Comparison of ENCODE assay signal across 4 fruit fly cellular contexts in genomic region chr3L:16175628-16176263, dm6.
A peak's percentile ranks its signal among the peaks of the same experiment; 100 is the strongest.
TF ChIP-seq lines count a peak whose summit lies in the region.

No protein-coding gene starts in this region.

- TF ChIP-seq CTCF in whole organism, embryonic (GFP tag; optimal IDR thresholded peaks at IDR 0.05; lab: Kevin White, UChicago), result no peak

TF ChIP-seq in whole organism, embryonic, 481 proteins besides CTCF, POLR2A, EP300 and RAD21:
- TF ChIP-seq Fer3 (tag; optimal IDR thresholded peaks at IDR 0.05; lab: Kevin White, UChicago), result no peak
- peak; percentile 83 for TF ChIP-seq corto (GFP tag; optimal IDR thresholded peaks at IDR 0.05; lab: Kevin White, UChicago)
- TF ChIP-seq Six4 (GFP tag; optimal IDR thresholded peaks at IDR 0.05; lab: Kevin White, UChicago), result no peak
- TF ChIP-seq crol (GFP tag; IDR thresholded peaks at IDR 0.05; lab: Robert Waterston, UW), result peak; percentile 64
- TF ChIP-seq lbe (GFP tag; optimal IDR thresholded peaks at IDR 0.05; lab: Kevin White, UChicago), result peak; percentile 59
- peak; percentile 51 for TF ChIP-seq Drgx (GFP tag; IDR thresholded peaks at IDR 0.05; lab: Robert Waterston, UW)
- peak in 1 of 2 experiments; percentile 49 for TF ChIP-seq bsh (GFP tag; optimal IDR thresholded peaks at IDR 0.05; lab: Kevin White, UChicago)
- no peak for TF ChIP-seq CG5180 (GFP tag; optimal IDR thresholded peaks at IDR 0.05; lab: Kevin White, UChicago)
- no peak for TF ChIP-seq CG12299 (tag; optimal IDR thresholded peaks at IDR 0.05; lab: Kevin White, UChicago)
- TF ChIP-seq CG14667 (GFP tag; IDR thresholded peaks at IDR 0.05; lab: Robert Waterston, UW), result 0 out of 2 replicates have a peak, but pooled peaks have one; percentile 14
- peak; percentile 72 for TF ChIP-seq nom (GFP tag; optimal IDR thresholded peaks at IDR 0.05; lab: Kevin White, UChicago)
- TF ChIP-seq CG11456 (GFP tag; IDR thresholded peaks at IDR 0.05; lab: Robert Waterston, UW), result 0 out of 3 replicates have a peak, but pooled peaks have one; percentile 32
TF ChIP-seq in whole organism, embryonic: peak in this region for 8.

TF ChIP-seq in whole organism, prepupa, 60 proteins besides CTCF, POLR2A, EP300 and RAD21 (continues in another document):
- no peak for TF ChIP-seq fkh (GFP tag; optimal IDR thresholded peaks at IDR 0.05; lab: Kevin White, UChicago)
- no peak for TF ChIP-seq Eip93F (GFP tag; optimal IDR thresholded peaks at IDR 0.05; lab: Kevin White, UChicago)
- TF ChIP-seq spab (GFP tag; optimal IDR thresholded peaks at IDR 0.05; lab: Kevin White, UChicago), result peak; percentile 69
- no peak for TF ChIP-seq dac (GFP tag; optimal IDR thresholded peaks at IDR 0.05; lab: Kevin White, UChicago)
- TF ChIP-seq CG11902 (GFP tag; optimal IDR thresholded peaks at IDR 0.05; lab: Kevin White, UChicago), result peak; percentile 75
- peak; percentile 74 for TF ChIP-seq CG7368 (GFP tag; optimal IDR thresholded peaks at IDR 0.05; lab: Kevin White, UChicago)
- TF ChIP-seq lz (GFP tag; optimal IDR thresholded peaks at IDR 0.05; lab: Kevin White, UChicago), result peak; percentile 76
- peak; percentile 99 for TF ChIP-seq svp (GFP tag; lab: Kevin White, UChicago)
- peak; percentile 84 for TF ChIP-seq CG3919 (GFP tag; optimal IDR thresholded peaks at IDR 0.05; lab: Kevin White, UChicago)
- TF ChIP-seq Ets96B (tag; optimal IDR thresholded peaks at IDR 0.05; lab: Kevin White, UChicago), result peak; percentile 89
- TF ChIP-seq pdm3 (GFP tag; optimal IDR thresholded peaks at IDR 0.05; lab: Kevin White, UChicago), result peak; percentile 79
- TF ChIP-seq CG6854 (GFP tag; optimal IDR thresholded peaks at IDR 0.05; lab: Kevin White, UChicago), result peak; percentile 13
- TF ChIP-seq Eip75B (GFP tag; optimal IDR thresholded peaks at IDR 0.05; lab: Kevin White, UChicago), result peak; percentile 87
- peak; percentile 43 for TF ChIP-seq CG16779 (tag; optimal IDR thresholded peaks at IDR 0.05; lab: Kevin White, UChicago)
- TF ChIP-seq CG8632 (GFP tag; optimal IDR thresholded peaks at IDR 0.05; lab: Kevin White, UChicago), result peak; percentile 87
- TF ChIP-seq dsx (GFP tag; optimal IDR thresholded peaks at IDR 0.05; lab: Kevin White, UChicago; ENCODE audit: poor library complexity, severe bottlenecking), result peak; percentile 77
- peak; percentile 67 for TF ChIP-seq CG11762 (GFP tag; optimal IDR thresholded peaks at IDR 0.05; lab: Kevin White, UChicago; ENCODE audit: insufficient read depth)
- peak; percentile 90 for TF ChIP-seq esn (GFP tag; optimal IDR thresholded peaks at IDR 0.05; lab: Kevin White, UChicago)
- peak; percentile 74 for TF ChIP-seq fd59A (GFP tag; optimal IDR thresholded peaks at IDR 0.05; lab: Kevin White, UChicago)
- TF ChIP-seq vri (GFP tag; optimal IDR thresholded peaks at IDR 0.05; lab: Kevin White, UChicago), result peak; percentile 68
- peak; percentile 54 for TF ChIP-seq Blimp-1 (GFP tag; optimal IDR thresholded peaks at IDR 0.05; lab: Kevin White, UChicago)
- peak; percentile 80 for TF ChIP-seq OdsH (GFP tag; optimal IDR thresholded peaks at IDR 0.05; lab: Kevin White, UChicago)
- TF ChIP-seq Sox15 (GFP tag; optimal IDR thresholded peaks at IDR 0.05; lab: Kevin White, UChicago), result peak; percentile 63
- peak; percentile 85 for TF ChIP-seq Smox (GFP tag; optimal IDR thresholded peaks at IDR 0.05; lab: Kevin White, UChicago)
- peak; percentile 70 for TF ChIP-seq CG9139 (GFP tag; optimal IDR thresholded peaks at IDR 0.05; lab: Kevin White, UChicago)
- peak; percentile 60 for TF ChIP-seq CG1621 (tag; optimal IDR thresholded peaks at IDR 0.05; lab: Kevin White, UChicago)

TF ChIP-seq in whole organism, pupa, 21 proteins besides CTCF, POLR2A, EP300 and RAD21:
- no peak for TF ChIP-seq Ets98B (GFP tag; IDR thresholded peaks at IDR 0.05; lab: Robert Waterston, UW)
- no peak for TF ChIP-seq fd96Ca (GFP tag; IDR thresholded peaks at IDR 0.05; lab: Robert Waterston, UW)
- TF ChIP-seq CG15710 (tag; optimal IDR thresholded peaks at IDR 0.05; lab: Kevin White, UChicago), result peak; percentile 84
- TF ChIP-seq CG17806 (tag; optimal IDR thresholded peaks at IDR 0.05; lab: Kevin White, UChicago), result peak; percentile 90
- TF ChIP-seq Pif1B (GFP tag; optimal IDR thresholded peaks at IDR 0.05; lab: Kevin White, UChicago), result peak; percentile 77
- TF ChIP-seq CG12605 (GFP tag; IDR thresholded peaks at IDR 0.05; lab: Robert Waterston, UW), result peak; percentile 46
- no peak for TF ChIP-seq EcR (GFP tag; optimal IDR thresholded peaks at IDR 0.05; lab: Kevin White, UChicago)
- peak; percentile 92 for TF ChIP-seq CG8159 (tag; optimal IDR thresholded peaks at IDR 0.05; lab: Kevin White, UChicago)
- TF ChIP-seq CG14655 (GFP tag; optimal IDR thresholded peaks at IDR 0.05; lab: Kevin White, UChicago), result peak; percentile 62
- TF ChIP-seq CG4496 (GFP tag; IDR thresholded peaks at IDR 0.05; lab: Robert Waterston, UW), result 0 out of 3 replicates have a peak, but pooled peaks have one; percentile 48
- TF ChIP-seq Pif1A (GFP tag; optimal IDR thresholded peaks at IDR 0.05; lab: Kevin White, UChicago), result peak; percentile 86
- peak; percentile 56 for TF ChIP-seq CG13204 (GFP tag; optimal IDR thresholded peaks at IDR 0.05; lab: Kevin White, UChicago)
- TF ChIP-seq CG32121 (GFP tag; IDR thresholded peaks at IDR 0.05; lab: Robert Waterston, UW), result 0 out of 2 replicates have a peak, but pooled peaks have one; percentile 41
- TF ChIP-seq rn (GFP tag; IDR thresholded peaks at IDR 0.05; lab: Robert Waterston, UW), result no peak
- TF ChIP-seq D1 (tag; optimal IDR thresholded peaks at IDR 0.05; lab: Kevin White, UChicago), result peak; percentile 45
- TF ChIP-seq Snoo (tag; optimal IDR thresholded peaks at IDR 0.05; lab: Kevin White, UChicago), result peak; percentile 62
- peak; percentile 79 for TF ChIP-seq CG34367 (tag; optimal IDR thresholded peaks at IDR 0.05; lab: Kevin White, UChicago)
- TF ChIP-seq CG8301 (tag; optimal IDR thresholded peaks at IDR 0.05; lab: Kevin White, UChicago), result peak; percentile 49
- TF ChIP-seq gl (tag; optimal IDR thresholded peaks at IDR 0.05; lab: Kevin White, UChicago), result peak; percentile 55
- TF ChIP-seq CG10348 (GFP tag; IDR thresholded peaks at IDR 0.05; lab: Robert Waterston, UW), result no peak
- peak; percentile 84 for TF ChIP-seq CG9948 (tag; optimal IDR thresholded peaks at IDR 0.05; lab: Kevin White, UChicago)

TF ChIP-seq in whole organism, wandering third instar larva, 38 proteins besides CTCF, POLR2A, EP300 and RAD21:
- TF ChIP-seq Hnf4 (GFP tag; optimal IDR thresholded peaks at IDR 0.05; lab: Kevin White, UChicago), result peak; percentile 73
- TF ChIP-seq CG9705 (GFP tag; optimal IDR thresholded peaks at IDR 0.05; lab: Kevin White, UChicago), result peak; percentile 34
- peak; percentile 87 for TF ChIP-seq h (GFP tag; optimal IDR thresholded peaks at IDR 0.05; lab: Kevin White, UChicago)
- no peak for TF ChIP-seq lola (GFP tag; optimal IDR thresholded peaks at IDR 0.05; lab: Kevin White, UChicago)
- TF ChIP-seq Sp1 (GFP tag; optimal IDR thresholded peaks at IDR 0.05; lab: Kevin White, UChicago), result peak; percentile 85
- peak; percentile 28 for TF ChIP-seq Rel (GFP tag; optimal IDR thresholded peaks at IDR 0.05; lab: Kevin White, UChicago)
- peak; percentile 40 for TF ChIP-seq Rel (tag; optimal IDR thresholded peaks at IDR 0.05; lab: Kevin White, UChicago)
- peak; percentile 91 for TF ChIP-seq fru (GFP tag; optimal IDR thresholded peaks at IDR 0.05; lab: Kevin White, UChicago)
- TF ChIP-seq OdsH (GFP tag; optimal IDR thresholded peaks at IDR 0.05; lab: Kevin White, UChicago), result peak; percentile 87
- no peak for TF ChIP-seq Myc (optimal IDR thresholded peaks at IDR 0.05; lab: Kevin White, UChicago)
- TF ChIP-seq CrebA (GFP tag; optimal IDR thresholded peaks at IDR 0.05; lab: Kevin White, UChicago; ENCODE audit: borderline replicate concordance), result peak; percentile 66
- TF ChIP-seq CG32264 (GFP tag; optimal IDR thresholded peaks at IDR 0.05; lab: Kevin White, UChicago), result peak; percentile 61
- TF ChIP-seq dl (GFP tag; optimal IDR thresholded peaks at IDR 0.05; lab: Kevin White, UChicago; ENCODE audit: insufficient read depth in 1 of 2, partially characterized antibody in 2 of 2), result peak in 1 of 2 experiments; percentile 18
- no peak for TF ChIP-seq sv (GFP tag; optimal IDR thresholded peaks at IDR 0.05; lab: Kevin White, UChicago)
- peak; percentile 76 for TF ChIP-seq psq (GFP tag; optimal IDR thresholded peaks at IDR 0.05; lab: Kevin White, UChicago)
- TF ChIP-seq tai (GFP tag; optimal IDR thresholded peaks at IDR 0.05; lab: Kevin White, UChicago), result peak; percentile 44
- peak; percentile 83 for TF ChIP-seq rgr (GFP tag; optimal IDR thresholded peaks at IDR 0.05; lab: Kevin White, UChicago)
- peak in 1 of 2 experiments; percentile 83 for TF ChIP-seq foxo (GFP tag; optimal IDR thresholded peaks at IDR 0.05; lab: Kevin White, UChicago)
- TF ChIP-seq N (GFP tag; optimal IDR thresholded peaks at IDR 0.05; lab: Kevin White, UChicago), result no peak
- TF ChIP-seq dmrt93B (GFP tag; optimal IDR thresholded peaks at IDR 0.05; lab: Kevin White, UChicago), result peak; percentile 55
- no peak for TF ChIP-seq GATAd (GFP tag; optimal IDR thresholded peaks at IDR 0.05; lab: Kevin White, UChicago)
- TF ChIP-seq Hr83 (GFP tag; optimal IDR thresholded peaks at IDR 0.05; lab: Kevin White, UChicago; ENCODE audit: poor library complexity, severe bottlenecking), result peak; percentile 23
- peak; percentile 92 for TF ChIP-seq woc (GFP tag; optimal IDR thresholded peaks at IDR 0.05; lab: Kevin White, UChicago)
- no peak for TF ChIP-seq dsf (GFP tag; optimal IDR thresholded peaks at IDR 0.05; lab: Kevin White, UChicago; ENCODE audit: borderline replicate concordance)
- TF ChIP-seq brk (GFP tag; optimal IDR thresholded peaks at IDR 0.05; lab: Kevin White, UChicago), result peak; percentile 75
- no peak for TF ChIP-seq usp (GFP tag; optimal IDR thresholded peaks at IDR 0.05; lab: Kevin White, UChicago)
- peak; percentile 40 for TF ChIP-seq Jra (GFP tag; optimal IDR thresholded peaks at IDR 0.05; lab: Kevin White, UChicago)
- TF ChIP-seq sage (GFP tag; optimal IDR thresholded peaks at IDR 0.05; lab: Kevin White, UChicago), result peak; percentile 85
- peak; percentile 87 for TF ChIP-seq ey (GFP tag; optimal IDR thresholded peaks at IDR 0.05; lab: Kevin White, UChicago)
- TF ChIP-seq br (GFP tag; optimal IDR thresholded peaks at IDR 0.05; lab: Kevin White, UChicago), result peak; percentile 84
- peak; percentile 80 for TF ChIP-seq HLH106 (tag; optimal IDR thresholded peaks at IDR 0.05; lab: Kevin White, UChicago)
- no peak for TF ChIP-seq jim (GFP tag; optimal IDR thresholded peaks at IDR 0.05; lab: Kevin White, UChicago)

Comparison
In these comparisons a context has a peak if more than half of its experiments do, and no peak if none do; other contexts are left out.
1. Of the 7 proteins assayed by ChIP-seq in both whole organism, embryonic and whole organism, prepupa: peak only in whole organism, embryonic: none; only in whole organism, prepupa: Blimp-1, CG16779, CG6854, Gug, Hr39, Lpt and 1 more; in both: none; in neither: 0.